Worm (Caenorhabditis elegans): Measurements from ENCODE around the gene pud-1.1.

DNA sequence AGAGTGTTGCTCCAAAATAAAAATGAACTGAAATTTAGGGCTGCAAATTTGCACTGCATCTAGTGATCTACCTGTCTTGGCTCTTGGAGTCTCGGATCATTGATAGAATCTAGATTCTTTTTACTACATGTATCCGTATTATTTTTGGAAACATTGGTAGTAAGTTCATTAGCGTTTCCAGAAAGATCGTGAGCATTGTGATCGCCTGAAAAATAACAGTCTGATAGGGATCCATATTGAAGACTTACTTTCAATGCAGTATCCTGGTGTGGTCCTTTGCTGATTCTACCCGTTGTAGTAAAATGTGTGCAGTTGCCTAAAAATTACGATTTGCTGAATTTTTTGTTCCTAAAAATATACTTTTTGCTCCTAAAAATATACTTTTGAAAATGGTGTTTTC, 23.8 kb upstream of the pud-1.1 start:
- TF ChIP-seq nhr-11 (tag; optimal IDR thresholded peaks at IDR 0.05) (no peak), ZK546.5 (tag; optimal IDR thresholded peaks at IDR 0.05) (no peak), ceh-16 (tag; optimal IDR thresholded peaks at IDR 0.05) (no peak), ztf-11 (tag; optimal IDR thresholded peaks at IDR 0.05) (no peak)

Data from whole organism, L2 larva.